Fruit fly (Drosophila melanogaster) whole organism, wandering third instar larva: ENCODE data around the gene CG7367.

Experiments used
- OdsH ChIP-seq: fragments of 200-800 bp; sonication (Bioruptor generic); optimal IDR thresholded peaks from 2 replicates; lab custom pipeline; 2016; ENCODE audit warnings: missing biosample characterization, mild to moderate bottlenecking, missing genetic modification characterization
- dl ChIP-seq, 2 experiments: fragments of 175-275, 200-275 bp in 1 of 2; fragments of 200-275 bp in 1 of 2; sonication (Bioruptor generic); optimal IDR thresholded peaks; lab custom pipeline; 2018; ENCODE audit warnings: mild to moderate bottlenecking in 2 of 2, missing biosample characterization in 2 of 2, missing genetic modification characterization in 2 of 2, moderate library complexity in 2 of 2; ENCODE audit not compliant: partially characterized antibody in 2 of 2, insufficient read depth in 1 of 2

- TF ChIP-seq dl (GFP tag; optimal IDR thresholded peaks at IDR 0.05; lab: Kevin White, UChicago; ENCODE audit: insufficient read depth in 1 of 2, partially characterized antibody in 2 of 2) (no peak), OdsH (GFP tag; lab: Kevin White, UChicago) (no peak)
Observed at dm6 chr2L:7986210-7986609, 53.4 kb downstream of the CG7367 start.
